Fruit fly (Drosophila melanogaster): ENCODE measurements around the gene cal1.

dm6 chr3R:17078961-17079858 lies 8.9 kb upstream of the cal1 start:
- no peak for TF ChIP-seq ttk (optimal IDR thresholded peaks at IDR 0.05)
- no peak for TF ChIP-seq h (optimal IDR thresholded peaks at IDR 0.05)
- TF ChIP-seq insv (optimal IDR thresholded peaks at IDR 0.05): no peak
- no peak for TF ChIP-seq psq (optimal IDR thresholded peaks at IDR 0.05)
